Worm (Caenorhabditis elegans): ENCODE results near the gene spp-31.

The spp-31 gene

ce11 chrIV:1420603-1421002 lies 14.2 kb downstream of the spp-31 start, which contains the start of gene jtr-1 (continued):
- TF ChIP-seq ztf-25 (GFP tag; IDR thresholded peaks at IDR 0.05), result no peak
- no peak for TF ChIP-seq ztf-6 (GFP tag; IDR thresholded peaks at IDR 0.05)
- TF ChIP-seq madf-8 (GFP tag; conservative IDR thresholded peaks at IDR 0.05), result peak; percentile 72
- no peak for TF ChIP-seq hmg-20 (GFP tag; IDR thresholded peaks at IDR 0.05)
- TF ChIP-seq mes-4 (tag; optimal IDR thresholded peaks at IDR 0.05), result no peak
- no peak for TF ChIP-seq athp-1 (tag; optimal IDR thresholded peaks at IDR 0.05)
- peak; percentile 93 for TF ChIP-seq F33H1.4 (GFP tag; IDR thresholded peaks at IDR 0.05)
- TF ChIP-seq lin-35 (GFP tag; optimal IDR thresholded peaks at IDR 0.05), result no peak
- no peak for TF ChIP-seq rec-8 (tag; optimal IDR thresholded peaks at IDR 0.05)
- TF ChIP-seq D2030.7 (GFP tag; IDR thresholded peaks at IDR 0.05), result peak; percentile 47; the same call in 1 of the 2 replicates
- no peak for TF ChIP-seq ceh-27 (GFP tag; optimal IDR thresholded peaks at IDR 0.05)
- TF ChIP-seq efl-1 (GFP tag; optimal IDR thresholded peaks at IDR 0.05), result no peak
- TF ChIP-seq egrh-3 (GFP tag; IDR thresholded peaks at IDR 0.05), result no peak
- no peak for TF ChIP-seq attf-5 (GFP tag; optimal IDR thresholded peaks at IDR 0.05)
- TF ChIP-seq akir-1 (GFP tag; optimal IDR thresholded peaks at IDR 0.05), result no peak
- no peak for TF ChIP-seq dox-1 (GFP tag; IDR thresholded peaks at IDR 0.05)
- no peak for TF ChIP-seq F22D6.2 (tag; optimal IDR thresholded peaks at IDR 0.05)
- TF ChIP-seq Y79H2A.3 (GFP tag; conservative IDR thresholded peaks at IDR 0.05), result no peak
- no peak for TF ChIP-seq unc-62 (GFP tag; optimal IDR thresholded peaks at IDR 0.05)
- TF ChIP-seq lir-1 (GFP tag; conservative IDR thresholded peaks at IDR 0.05), result no peak
- peak; percentile 95 for TF ChIP-seq lsl-1 (GFP tag; optimal IDR thresholded peaks at IDR 0.05)
- TF ChIP-seq repo-1 (tag; optimal IDR thresholded peaks at IDR 0.05), result no peak
- peak; percentile 26; the same call in 1 of the 2 replicates for TF ChIP-seq hmg-1.2 (GFP tag; IDR thresholded peaks at IDR 0.05)
- TF ChIP-seq hlh-26 (GFP tag; conservative IDR thresholded peaks at IDR 0.05), result no peak
- TF ChIP-seq C17E4.6 (GFP tag; IDR thresholded peaks at IDR 0.05), result no peak
- no peak for TF ChIP-seq unc-130 (GFP tag; optimal IDR thresholded peaks at IDR 0.05)
- TF ChIP-seq ccch-3 (GFP tag; optimal IDR thresholded peaks at IDR 0.05), result no peak
- no peak for TF ChIP-seq him-1 (tag; optimal IDR thresholded peaks at IDR 0.05)
- no peak for TF ChIP-seq ceh-79 (tag; optimal IDR thresholded peaks at IDR 0.05)
- TF ChIP-seq atf-7 (tag; optimal IDR thresholded peaks at IDR 0.05), result no peak
- peak; percentile 53 for TF ChIP-seq ceh-91 (GFP tag; IDR thresholded peaks at IDR 0.05)

- no peak for TF ChIP-seq attf-6 (GFP tag; IDR thresholded peaks at IDR 0.05)
- no peak for TF ChIP-seq egl-44 (GFP tag; IDR thresholded peaks at IDR 0.05)
- TF ChIP-seq dpff-1 (tag; optimal IDR thresholded peaks at IDR 0.05), result no peak
- TF ChIP-seq cebp-1 (GFP tag; IDR thresholded peaks at IDR 0.05), result no peak
- no peak for TF ChIP-seq cebp-1 (tag; optimal IDR thresholded peaks at IDR 0.05)
- no peak for TF ChIP-seq mcd-1 (GFP tag; IDR thresholded peaks at IDR 0.05)
These were observed 18.6 kb downstream of the spp-31 start, which contains the start of gene Y77E11A.8 for ce11 chrIV:1424962-1425361. Gene Y77E11A.8, minus strand, starts transcription at chrIV:1425062.

ce11 chrIV:1427283-1427682 lies 20.9 kb downstream of the spp-31 start, which contains the start of gene clec-171:
Gene clec-171, minus strand, starts transcription at chrIV:1427383.
- no peak for TF ChIP-seq nhr-120 (GFP tag; IDR thresholded peaks at IDR 0.05)
- TF ChIP-seq Y79H2A.3 (GFP tag; conservative IDR thresholded peaks at IDR 0.05), result no peak
- TF ChIP-seq B0019.2 (GFP tag; conservative IDR thresholded peaks at IDR 0.05), result no peak
- no peak for TF ChIP-seq Y95B8A.8 (GFP tag; IDR thresholded peaks at IDR 0.05)
- TF ChIP-seq lag-1 (GFP tag; IDR thresholded peaks at IDR 0.05), result no peak
- TF ChIP-seq F22D6.2 (tag; optimal IDR thresholded peaks at IDR 0.05), result no peak
- no peak for TF ChIP-seq egl-18 (GFP tag; IDR thresholded peaks at IDR 0.05)
- no peak for TF ChIP-seq ztf-22 (GFP tag; optimal IDR thresholded peaks at IDR 0.05)
- no peak for TF ChIP-seq ceh-100 (GFP tag; IDR thresholded peaks at IDR 0.05)
- no peak for TF ChIP-seq tbp1 (GFP tag; optimal IDR thresholded peaks at IDR 0.05)
- no peak for TF ChIP-seq madf-8 (GFP tag; conservative IDR thresholded peaks at IDR 0.05)
- no peak for TF ChIP-seq egl-44 (GFP tag; IDR thresholded peaks at IDR 0.05)
- no peak for TF ChIP-seq K11D2.4 (GFP tag; IDR thresholded peaks at IDR 0.05)
- TF ChIP-seq F52B5.7 (tag; optimal IDR thresholded peaks at IDR 0.05), result no peak
- no peak for TF ChIP-seq snpc-1.3 (tag; optimal IDR thresholded peaks at IDR 0.05; ENCODE audit: insufficient read depth)
- TF ChIP-seq zfh-2 (GFP tag; conservative IDR thresholded peaks at IDR 0.05), result no peak

Measured in whole organism, young adult.